Worm (Caenorhabditis elegans) whole organism, L1 larva: ENCODE data around the gene M163.8.

ENCODE experiments used
- C04F5.9 ChIP-seq: sonication (generic microtip); optimal IDR thresholded peaks from 2 replicates; lab custom pipeline; 2016; ENCODE audit warnings: missing genetic modification characterization, missing compliant biosample characterization
- Y116A8C.19 ChIP-seq: sonication (generic microtip); optimal IDR thresholded peaks from 2 replicates; lab custom pipeline; 2016; ENCODE audit warnings: missing compliant biosample characterization, missing genetic modification characterization, borderline replicate concordance
- aly-2 ChIP-seq: fragments of 150-350 bp; optimal IDR thresholded peaks from 2 replicates; lab custom pipeline; 2014; ENCODE audit warnings: missing biosample characterization, missing genetic modification characterization
- blmp-1 ChIP-seq: fragments of 150-350 bp; optimal IDR thresholded peaks from 2 replicates; lab custom pipeline; 2014; ENCODE audit warnings: missing biosample characterization, missing genetic modification characterization
- ceh-63 ChIP-seq: fragments of 200-800 bp; sonication (Bioruptor generic); optimal IDR thresholded peaks from 2 replicates; lab custom pipeline; 2018; ENCODE audit warnings: mild to moderate bottlenecking, missing genetic modification characterization, missing compliant biosample characterization
- ceh-8 ChIP-seq: fragments of 200-800 bp; sonication (Bioruptor generic); optimal IDR thresholded peaks from 2 replicates; lab custom pipeline; 2018; ENCODE audit warnings: mild to moderate bottlenecking, missing genetic modification characterization, moderate library complexity, missing compliant biosample characterization
- ceh-82 ChIP-seq, 3 experiments: fragments of 150-350 bp in 1 of 3; sonication (generic microtip) in 2 of 3; optimal IDR thresholded peaks; 2 replicates each; lab custom pipeline; 2014 to 2017; ENCODE audit warnings: missing biosample characterization in 3 of 3, missing genetic modification characterization in 3 of 3
- dsc-1 ChIP-seq: sonication (generic microtip); optimal IDR thresholded peaks from 2 replicates; lab custom pipeline; 2016; ENCODE audit warnings: mild to moderate bottlenecking, missing genetic modification characterization, missing compliant biosample characterization
- efl-1 ChIP-seq, 4 experiments: fragments of 150-350 bp; optimal IDR thresholded peaks in 3 of 4; peaks in 1 of 4; 1 replicate in 1 of 4; 2 replicates in 3 of 4; lab custom pipeline; 2014; ENCODE audit warnings: missing biosample characterization in 2 of 4, missing genetic modification characterization in 2 of 4, missing genetic modification reagents in 2 of 4
- egl-13 ChIP-seq: sonication (generic microtip); optimal IDR thresholded peaks from 2 replicates; lab custom pipeline; 2016; ENCODE audit warnings: missing genotype, missing genetic modification reagents, missing genetic modification characterization, missing compliant biosample characterization
- elt-3 ChIP-seq, 6 experiments: fragments of 150-350 bp in 1 of 6; sonication (generic microtip); optimal IDR thresholded peaks; 2 replicates each; lab custom pipeline; 2017 to 2018; ENCODE audit warnings: missing biosample characterization in 6 of 6, missing genetic modification characterization in 6 of 6, inconsistent platforms in 1 of 6
- ets-5 ChIP-seq: fragments of 200-800 bp; sonication (Bioruptor generic); IDR thresholded peaks from 2 replicates; pipeline ENCODE4 v1.3.6; 2022; ENCODE audit warnings: missing genetic modification characterization, missing compliant biosample characterization
- fkh-10 ChIP-seq: sonication (generic microtip); optimal IDR thresholded peaks from 2 replicates; lab custom pipeline; 2017; ENCODE audit warnings: missing biosample characterization, missing genetic modification reagents, missing genetic modification characterization
- fkh-4 ChIP-seq: sonication (generic microtip); optimal IDR thresholded peaks from 2 replicates; lab custom pipeline; 2016; ENCODE audit warnings: missing compliant biosample characterization, missing genetic modification characterization, borderline replicate concordance
- grh-1 ChIP-seq: fragments of 200-800 bp; sonication (Bioruptor generic); IDR thresholded peaks from 2 replicates; pipeline ENCODE4 v1.3.6; 2022; ENCODE audit warnings: missing genetic modification reagents, missing genetic modification characterization, missing compliant biosample characterization
- hlh-17 ChIP-seq: fragments of 200-800 bp; sonication (Bioruptor generic); optimal IDR thresholded peaks from 2 replicates; lab custom pipeline; 2018; ENCODE audit warnings: missing genetic modification characterization, mild to moderate bottlenecking, missing compliant biosample characterization, moderate library complexity, borderline replicate concordance
- hpl-2 ChIP-seq: fragments of 150-350 bp; optimal IDR thresholded peaks from 2 replicates; lab custom pipeline; 2014; ENCODE audit warnings: missing biosample characterization, missing genetic modification reagents, missing genetic modification characterization
- lin-35 ChIP-seq, 2 experiments: fragments of 150-350 bp; optimal IDR thresholded peaks; 2 replicates each; lab custom pipeline; 2014; ENCODE audit warnings: missing biosample characterization in 2 of 2, missing genetic modification characterization in 2 of 2, missing genetic modification reagents in 2 of 2
- lin-39 ChIP-seq: fragments of 150-350 bp; optimal IDR thresholded peaks from 2 replicates; lab custom pipeline; 2014; ENCODE audit warnings: missing biosample characterization, missing genetic modification reagents, missing genetic modification characterization
- lsy-2 ChIP-seq, 2 experiments: fragments of 150-350 bp; optimal IDR thresholded peaks; 2 replicates each; lab custom pipeline; 2014; ENCODE audit warnings: missing biosample characterization in 2 of 2, missing genetic modification characterization in 2 of 2
- nhr-11 ChIP-seq: fragments of 150-350 bp; optimal IDR thresholded peaks from 2 replicates; lab custom pipeline; 2014; ENCODE audit warnings: missing biosample characterization, missing genetic modification characterization
- nhr-12 ChIP-seq: sonication (generic microtip); optimal IDR thresholded peaks from 2 replicates; lab custom pipeline; 2017; ENCODE audit warnings: missing biosample characterization, missing genetic modification characterization
- nhr-20 ChIP-seq: sonication (generic microtip); optimal IDR thresholded peaks from 2 replicates; lab custom pipeline; 2016; ENCODE audit warnings: mild to moderate bottlenecking, missing genetic modification characterization, missing compliant biosample characterization
- nhr-237 ChIP-seq: fragments of 150-350 bp; optimal IDR thresholded peaks from 2 replicates; lab custom pipeline; 2014; ENCODE audit warnings: missing biosample characterization, missing genetic modification characterization
- nhr-28 ChIP-seq: fragments of 150-350 bp; optimal IDR thresholded peaks from 2 replicates; lab custom pipeline; 2014; ENCODE audit warnings: missing biosample characterization, missing genetic modification characterization
- nhr-47 ChIP-seq: sonication (generic microtip); optimal IDR thresholded peaks from 2 replicates; lab custom pipeline; 2016; ENCODE audit warnings: mild to moderate bottlenecking, missing genetic modification characterization, moderate library complexity, missing compliant biosample characterization
- nhr-71 ChIP-seq: sonication (generic microtip); optimal IDR thresholded peaks from 2 replicates; lab custom pipeline; 2016; ENCODE audit warnings: mild to moderate bottlenecking, missing genetic modification characterization, moderate library complexity, missing compliant biosample characterization
- nhr-76 ChIP-seq: sonication (generic microtip); optimal IDR thresholded peaks from 2 replicates; lab custom pipeline; 2017; ENCODE audit warnings: missing biosample characterization, missing genetic modification characterization
- nhr-77 ChIP-seq: fragments of 150-350 bp; optimal IDR thresholded peaks from 2 replicates; lab custom pipeline; 2014; ENCODE audit warnings: missing biosample characterization, missing genetic modification characterization
- nhr-84 ChIP-seq: sonication (generic microtip); optimal IDR thresholded peaks from 2 replicates; lab custom pipeline; 2017; ENCODE audit warnings: missing biosample characterization, missing genetic modification characterization
- nhr-90 ChIP-seq: sonication (generic microtip); optimal IDR thresholded peaks from 2 replicates; lab custom pipeline; 2016; ENCODE audit warnings: mild to moderate bottlenecking, missing genetic modification characterization, missing compliant biosample characterization; ENCODE audit not compliant: poor library complexity
- pag-3 ChIP-seq: sonication (generic microtip); optimal IDR thresholded peaks from 2 replicates; lab custom pipeline; 2017; ENCODE audit warnings: missing genetic modification characterization, mild to moderate bottlenecking, missing compliant biosample characterization, antibody characterized with exemption, borderline replicate concordance; ENCODE audit not compliant: insufficient read depth
- pax-3 ChIP-seq: fragments of 200-800 bp; sonication (Bioruptor generic); optimal IDR thresholded peaks from 2 replicates; lab custom pipeline; 2018; ENCODE audit warnings: mild to moderate bottlenecking, missing genetic modification characterization, moderate library complexity, missing compliant biosample characterization
- rnt-1 ChIP-seq: sonication (generic microtip); optimal IDR thresholded peaks from 2 replicates; lab custom pipeline; 2016; ENCODE audit warnings: mild to moderate bottlenecking, missing genetic modification characterization, moderate library complexity, missing compliant biosample characterization
- skn-1 ChIP-seq: fragments of 150-350 bp; optimal IDR thresholded peaks from 2 replicates; lab custom pipeline; 2014; ENCODE audit warnings: missing biosample characterization, missing genetic modification characterization
- tbx-2 ChIP-seq: sonication (generic microtip); optimal IDR thresholded peaks from 2 replicates; lab custom pipeline; 2016; ENCODE audit warnings: missing genetic modification characterization, missing compliant biosample characterization
- tlp-1 ChIP-seq: fragments of 150-350 bp; optimal IDR thresholded peaks from 2 replicates; lab custom pipeline; 2014; ENCODE audit warnings: missing biosample characterization, missing genetic modification characterization
- unc-98 ChIP-seq: fragments of 200-800 bp; sonication (Bioruptor generic); IDR thresholded peaks from 2 replicates; pipeline ENCODE4 v1.3.6; 2022; ENCODE audit warnings: missing genetic modification characterization, missing compliant biosample characterization
- zag-1 ChIP-seq: fragments of 150-350 bp; optimal IDR thresholded peaks from 2 replicates; lab custom pipeline; 2014; ENCODE audit warnings: missing biosample characterization, missing genetic modification characterization
- zip-4 ChIP-seq: fragments of 200-800 bp; sonication (Bioruptor generic); optimal IDR thresholded peaks from 2 replicates; lab custom pipeline; 2018; ENCODE audit warnings: mild to moderate bottlenecking, missing genetic modification characterization, moderate library complexity, missing compliant biosample characterization
- ztf-11 ChIP-seq, 2 experiments: sonication (generic microtip); optimal IDR thresholded peaks; 2 replicates each; lab custom pipeline; 2016 to 2017; ENCODE audit warnings: missing genetic modification characterization in 2 of 2, missing biosample characterization in 1 of 2, missing compliant biosample characterization in 1 of 2
- ztf-4 ChIP-seq: fragments of 150-350 bp; optimal IDR thresholded peaks from 2 replicates; lab custom pipeline; 2014; ENCODE audit warnings: missing biosample characterization, missing genetic modification characterization

Gene M163.8

DNA sequence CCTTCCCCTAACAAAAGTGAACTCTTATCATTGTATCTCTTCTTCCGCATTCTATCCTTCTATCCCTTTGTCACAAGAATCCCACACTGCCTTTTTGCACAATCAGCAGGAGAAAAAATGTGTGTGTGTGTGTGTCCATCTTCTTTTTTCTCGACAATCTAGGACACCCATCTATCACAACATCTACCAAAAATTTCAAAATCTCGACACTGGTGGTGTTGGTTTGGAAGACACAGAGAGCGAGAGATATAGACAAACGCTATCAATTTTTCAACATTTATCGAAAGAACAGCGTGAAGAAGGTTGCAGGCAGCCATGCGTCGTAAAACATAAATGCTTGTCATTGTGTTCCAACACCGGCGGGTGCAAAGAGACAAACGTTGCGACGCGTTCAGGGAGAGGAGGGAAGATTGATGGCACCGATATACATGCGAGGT is 23.9 kb downstream of the M163.8 start (continued):
- TF ChIP-seq Y116A8C.19 (tag; lab: Kevin White, UChicago): no peak
- TF ChIP-seq zag-1 (tag; lab: Kevin White, UChicago): no peak
- no peak for TF ChIP-seq nhr-12 (tag; lab: Kevin White, UChicago)
- TF ChIP-seq rnt-1 (tag; lab: Kevin White, UChicago): peak; percentile 84
- TF ChIP-seq ceh-63 (GFP tag; lab: Kevin White, UChicago): no peak
- no peak for TF ChIP-seq nhr-237 (tag; lab: Kevin White, UChicago)
- TF ChIP-seq ztf-4 (tag; lab: Kevin White, UChicago): no peak
- TF ChIP-seq blmp-1: peak; percentile 85
- no peak for TF ChIP-seq aly-2
- no peak for TF ChIP-seq nhr-28
- no peak for TF ChIP-seq ztf-11 (tag; optimal IDR thresholded peaks at IDR 0.05; lab: Kevin White, UChicago)
- TF ChIP-seq tbx-2 (tag; lab: Kevin White, UChicago): peak; percentile 58
- TF ChIP-seq zip-4 (GFP tag; lab: Kevin White, UChicago): no peak
- TF ChIP-seq elt-3 (tag; optimal IDR thresholded peaks at IDR 0.05; lab: Kevin White, UChicago): peak in 5 of 6 experiments; percentile 61 to 85 (median 73)
- TF ChIP-seq nhr-71 (tag; lab: Kevin White, UChicago): peak; percentile 85
- no peak for TF ChIP-seq tlp-1 (tag; lab: Kevin White, UChicago)
- TF ChIP-seq fkh-10 (GFP tag; lab: Kevin White, UChicago): no peak
- TF ChIP-seq ets-5 (GFP tag; lab: Robert Waterston, UW): no peak
- TF ChIP-seq nhr-90: peak; percentile 35
- TF ChIP-seq skn-1 (tag; lab: Kevin White, UChicago): no peak
- no peak for TF ChIP-seq ceh-8 (GFP tag; lab: Kevin White, UChicago)
- TF ChIP-seq fkh-4 (tag; lab: Kevin White, UChicago): no peak
- TF ChIP-seq grh-1 (GFP tag; lab: Robert Waterston, UW): peak; percentile 56; the same call in 1 of the 2 replicates
- no peak for TF ChIP-seq pax-3 (tag; lab: Kevin White, UChicago)
- peak in 1 of 2 experiments; percentile 5 for TF ChIP-seq efl-1 (optimal IDR thresholded peaks at IDR 0.05; lab: Kevin White, UChicago)
- TF ChIP-seq efl-1 (GFP tag; optimal IDR thresholded peaks at IDR 0.05 in 1 of 2; lab: Kevin White, UChicago): peak in 1 of 2 experiments; percentile 36
- no peak for TF ChIP-seq hpl-2 (GFP tag; lab: Kevin White, UChicago)
- TF ChIP-seq lin-39 (tag; lab: Kevin White, UChicago): peak; percentile 77
- no peak for TF ChIP-seq dsc-1 (tag; lab: Kevin White, UChicago)
- peak; percentile 13 for TF ChIP-seq nhr-77 (tag; lab: Kevin White, UChicago)
- TF ChIP-seq nhr-84 (tag; lab: Kevin White, UChicago): no peak
- TF ChIP-seq unc-98 (GFP tag; lab: Robert Waterston, UW): no peak
- peak in 2 of 3 experiments; percentile 10 to 21 for TF ChIP-seq ceh-82 (tag; optimal IDR thresholded peaks at IDR 0.05; lab: Kevin White, UChicago)
- TF ChIP-seq pag-3 (tag; lab: Kevin White, UChicago): peak; percentile 58

DNA sequence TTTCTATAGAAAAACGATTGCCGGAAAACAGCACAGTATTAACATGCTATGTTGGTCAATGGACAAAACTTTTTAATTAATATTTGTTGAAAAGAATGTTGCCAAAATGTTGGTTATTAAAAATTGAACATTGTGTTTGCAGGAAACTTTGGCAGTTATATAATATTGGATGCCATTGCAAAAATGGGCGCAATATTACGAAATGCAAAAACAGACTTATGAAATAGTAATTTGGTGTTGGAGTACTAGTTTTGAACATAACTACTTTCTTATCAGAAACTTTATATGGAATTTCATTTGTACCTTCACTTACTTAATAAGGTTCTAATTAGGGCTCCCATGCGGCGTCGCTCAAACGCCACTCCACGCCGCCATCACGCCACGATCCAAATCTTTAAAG is 25.4 kb downstream of the M163.8 start:
- peak in 1 of 2 experiments; percentile 1 for TF ChIP-seq lsy-2 (tag; optimal IDR thresholded peaks at IDR 0.05; lab: Kevin White, UChicago)
- no peak for TF ChIP-seq unc-98 (GFP tag; lab: Robert Waterston, UW)
- peak; percentile 47 for TF ChIP-seq skn-1 (tag; lab: Kevin White, UChicago)
- TF ChIP-seq C04F5.9 (tag; lab: Kevin White, UChicago): no peak

DNA sequence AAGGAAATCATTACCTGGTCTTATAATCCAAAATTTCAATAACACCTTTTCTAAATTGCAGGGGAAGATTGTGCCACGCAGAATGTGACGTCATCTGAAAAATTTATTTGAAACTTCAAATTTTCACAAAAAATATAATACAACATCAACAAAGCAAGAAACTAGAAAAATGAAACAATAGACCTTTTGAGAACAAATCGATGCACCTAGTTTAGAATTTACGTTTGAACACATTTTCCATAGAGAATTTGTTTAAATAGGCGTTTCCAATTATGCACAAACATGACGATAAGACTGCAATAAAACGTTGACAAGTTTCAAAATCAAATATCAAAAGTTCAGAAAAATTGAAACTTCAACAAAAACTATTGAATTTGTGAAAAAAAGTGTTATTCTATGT is 27.9 kb downstream of the M163.8 start, which contains the start of gene fbxa-141:
Gene fbxa-141, minus strand, starts transcription at position 101 of the 400 bp plus-strand sequence.
- TF ChIP-seq egl-13 (tag; lab: Kevin White, UChicago) (no peak), hlh-17 (GFP tag; lab: Kevin White, UChicago) (no peak), lin-35 (GFP tag; optimal IDR thresholded peaks at IDR 0.05; lab: Kevin White, UChicago) (no peak), ztf-11 (tag; optimal IDR thresholded peaks at IDR 0.05; lab: Kevin White, UChicago) (no peak), lsy-2 (tag; optimal IDR thresholded peaks at IDR 0.05; lab: Kevin White, UChicago) (no peak), nhr-76 (tag; lab: Kevin White, UChicago) (no peak), nhr-28 (no peak), nhr-47 (tag; lab: Kevin White, UChicago) (no peak), nhr-11 (tag; lab: Kevin White, UChicago) (no peak), nhr-20 (tag; lab: Kevin White, UChicago) (no peak), tlp-1 (tag; lab: Kevin White, UChicago) (no peak)
